Fruit fly (Drosophila melanogaster) whole organism, embryonic: ENCODE results near the gene CG9928.

Source experiments
- CG12219 ChIP-seq: fragments of 200-800 bp; sonication (Bioruptor generic); optimal IDR thresholded peaks from 3 replicates; lab custom pipeline; 2018; ENCODE audit warnings: missing biosample characterization, mild to moderate bottlenecking, missing genetic modification characterization
- CG12391 ChIP-seq: fragments of 200-800 bp; sonication (Bioruptor generic); optimal IDR thresholded peaks from 3 replicates; lab custom pipeline; 2018; ENCODE audit warnings: missing biosample characterization, mild to moderate bottlenecking, missing genetic modification characterization, moderate library complexity
- CG12744 ChIP-seq: fragments of 200-800 bp; sonication (Bioruptor generic); optimal IDR thresholded peaks from 2 replicates; lab custom pipeline; 2016; ENCODE audit warnings: missing biosample characterization, missing genetic modification characterization
- CG13775 ChIP-seq: fragments of 200-800 bp; sonication (Bioruptor generic); optimal IDR thresholded peaks from 3 replicates; lab custom pipeline; 2017; ENCODE audit warnings: missing biosample characterization, mild to moderate bottlenecking, missing genetic modification characterization
- CG14710 ChIP-seq: fragments of 200-800 bp; sonication (Bioruptor generic); optimal IDR thresholded peaks from 3 replicates; lab custom pipeline; 2019; ENCODE audit warnings: missing biosample characterization, mild to moderate bottlenecking, missing genetic modification characterization, moderate library complexity
- CG15073 ChIP-seq: fragments of 200-800 bp; sonication (Bioruptor generic); optimal IDR thresholded peaks from 2 replicates; lab custom pipeline; 2016; ENCODE audit warnings: missing biosample characterization, missing genetic modification characterization
- CG15269 ChIP-seq: fragments of 200-800 bp; sonication (Bioruptor generic); optimal IDR thresholded peaks from 2 replicates; lab custom pipeline; 2018; ENCODE audit warnings: missing biosample characterization, mild to moderate bottlenecking, missing genetic modification characterization, moderate library complexity
- CG16815 ChIP-seq: fragments of 200-800 bp; sonication (Bioruptor generic); optimal IDR thresholded peaks from 3 replicates; lab custom pipeline; 2017; ENCODE audit warnings: missing biosample characterization, mild to moderate bottlenecking, missing genetic modification characterization
- CG17359 ChIP-seq: fragments of 200-800 bp; sonication (Bioruptor generic); optimal IDR thresholded peaks from 3 replicates; lab custom pipeline; 2018; ENCODE audit warnings: missing biosample characterization, mild to moderate bottlenecking, missing genetic modification characterization, moderate library complexity
- CG18011 ChIP-seq: fragments of 200-800 bp; sonication (Bioruptor generic); optimal IDR thresholded peaks from 2 replicates; lab custom pipeline; 2017; ENCODE audit warnings: missing biosample characterization, missing genetic modification characterization, mild to moderate bottlenecking, moderate library complexity, missing genotype
- CG18619 ChIP-seq: fragments of 200-800 bp; sonication (Bioruptor generic); optimal IDR thresholded peaks from 3 replicates; lab custom pipeline; 2017; ENCODE audit warnings: missing biosample characterization, mild to moderate bottlenecking, missing genetic modification characterization
- CG2712 ChIP-seq: fragments of 200-800 bp; optimal IDR thresholded peaks from 3 replicates; lab custom pipeline; 2019; ENCODE audit warnings: missing biosample characterization, mild to moderate bottlenecking, missing genetic modification characterization, moderate library complexity
- CG2875 ChIP-seq: fragments of 200-800 bp; sonication (Bioruptor generic); optimal IDR thresholded peaks from 2 replicates; lab custom pipeline; 2017; ENCODE audit warnings: missing biosample characterization, mild to moderate bottlenecking, missing genetic modification characterization, missing genetic modification reagents
- CG31388 ChIP-seq: fragments of 200-800 bp; sonication (Bioruptor generic); optimal IDR thresholded peaks from 2 replicates; lab custom pipeline; 2016; ENCODE audit warnings: missing biosample characterization, missing genetic modification characterization
- CG3407 ChIP-seq: fragments of 200-800 bp; sonication (Bioruptor generic); optimal IDR thresholded peaks from 2 replicates; lab custom pipeline; 2018; ENCODE audit warnings: missing biosample characterization, mild to moderate bottlenecking, missing genetic modification characterization
- CG7372 ChIP-seq: fragments of 200-800 bp; sonication (Bioruptor generic); IDR thresholded peaks from 2 replicates; pipeline ENCODE4 v1.3.6; 2022; ENCODE audit warnings: missing biosample characterization, missing genetic modification characterization
- D ChIP-seq, 2 experiments: fragments of 200-800 bp in 1 of 2; fragments of >200 bp in 1 of 2; sonication (Bioruptor generic) in 1 of 2; optimal IDR thresholded peaks; 2 replicates in 1 of 2; 3 replicates in 1 of 2; lab custom pipeline; 2017; ENCODE audit warnings: mild to moderate bottlenecking in 1 of 2, missing biosample characterization in 1 of 2, missing genetic modification characterization in 1 of 2, missing genetic modification reagents in 1 of 2
- Dip2 ChIP-seq: fragments of 200-800 bp; sonication (Bioruptor generic); IDR thresholded peaks from 2 replicates; pipeline ENCODE4 v1.3.6; 2022; ENCODE audit warnings: missing biosample characterization, missing genetic modification characterization
- Dip3 ChIP-seq: fragments of 200-800 bp; sonication (Bioruptor generic); optimal IDR thresholded peaks from 3 replicates; lab custom pipeline; 2016; ENCODE audit warnings: missing biosample characterization, missing genetic modification characterization
- GATAe ChIP-seq: fragments of 200-800 bp; sonication (Bioruptor generic); conservative IDR thresholded peaks from 2 replicates; pipeline ENCODE4 v1.3.6; 2022; ENCODE audit warnings: missing biosample characterization, missing genetic modification characterization
- Kr ChIP-seq: fragments of 200-800 bp; sonication (Bioruptor generic); optimal IDR thresholded peaks from 2 replicates; lab custom pipeline; 2017; ENCODE audit warnings: missing biosample characterization, mild to moderate bottlenecking, missing genetic modification characterization
- Lhr ChIP-seq: fragments of 200-800 bp; sonication (Bioruptor generic); optimal IDR thresholded peaks from 3 replicates; lab custom pipeline; 2017; ENCODE audit warnings: mild to moderate bottlenecking, missing biosample characterization, missing genetic modification reagents, missing genetic modification characterization
- Lim3 ChIP-seq: fragments of 200-800 bp; sonication (Bioruptor generic); IDR thresholded peaks from 2 replicates; pipeline ENCODE4 v1.3.6; 2022; ENCODE audit warnings: missing biosample characterization, missing genetic modification characterization
- MBD-R2 ChIP-seq: fragments of 200-800 bp; sonication (Bioruptor generic); IDR thresholded peaks from 2 replicates; pipeline ENCODE4 v1.3.6; 2022; ENCODE audit warnings: missing biosample characterization, missing genetic modification characterization
- Pdp1 ChIP-seq, 2 experiments: fragments of 200-800 bp; sonication (Bioruptor generic); optimal IDR thresholded peaks; 3 replicates each; lab custom pipeline; 2016; ENCODE audit warnings: missing biosample characterization in 2 of 2, missing genetic modification characterization in 2 of 2, mild to moderate bottlenecking in 1 of 2, moderate library complexity in 1 of 2
- Rx ChIP-seq: fragments of 200-800 bp; sonication (Bioruptor generic); IDR thresholded peaks from 2 replicates; pipeline ENCODE4 v1.3.6; 2022; ENCODE audit warnings: missing biosample characterization, missing genetic modification characterization
- Xbp1 ChIP-seq: fragments of 200-800 bp; sonication (Bioruptor generic); optimal IDR thresholded peaks from 3 replicates; lab custom pipeline; 2016; ENCODE audit warnings: missing biosample characterization, mild to moderate bottlenecking, missing genetic modification characterization
- abd-A ChIP-seq: fragments of 200-800 bp; sonication (Bioruptor generic); optimal IDR thresholded peaks from 3 replicates; lab custom pipeline; 2019; ENCODE audit warnings: missing biosample characterization, mild to moderate bottlenecking, missing genetic modification characterization, moderate library complexity
- bcd ChIP-seq: fragments of 200-800 bp; sonication (Bioruptor generic); optimal IDR thresholded peaks from 2 replicates; lab custom pipeline; 2017; ENCODE audit warnings: missing biosample characterization, mild to moderate bottlenecking, missing genetic modification characterization
- cwo ChIP-seq: fragments of 200-800 bp; sonication (Bioruptor generic); optimal IDR thresholded peaks from 3 replicates; lab custom pipeline; 2017; ENCODE audit warnings: missing biosample characterization, missing genetic modification characterization, mild to moderate bottlenecking, moderate library complexity, missing genetic modification reagents
- dpn ChIP-seq, 2 experiments: fragments of 200-800 bp; sonication (Bioruptor generic); optimal IDR thresholded peaks; 3 replicates each; lab custom pipeline; 2016; ENCODE audit warnings: missing biosample characterization in 2 of 2, missing genetic modification characterization in 2 of 2
- emc ChIP-seq: fragments of 200-800 bp; sonication (Bioruptor generic); optimal IDR thresholded peaks from 2 replicates; lab custom pipeline; 2016; ENCODE audit warnings: missing biosample characterization, missing genetic modification characterization
- fd64A ChIP-seq: fragments of 200-800 bp; sonication (Bioruptor generic); optimal IDR thresholded peaks from 3 replicates; lab custom pipeline; 2018; ENCODE audit warnings: missing biosample characterization, mild to moderate bottlenecking, missing genetic modification characterization
- hbn ChIP-seq: fragments of 200-800 bp; sonication (Bioruptor generic); IDR thresholded peaks from 2 replicates; pipeline ENCODE4 v1.3.6; 2022; ENCODE audit warnings: missing biosample characterization, missing genetic modification characterization; ENCODE audit not compliant: partially characterized antibody
- kah ChIP-seq: fragments of 200-800 bp; sonication (Bioruptor generic); optimal IDR thresholded peaks from 2 replicates; lab custom pipeline; 2018; ENCODE audit warnings: missing biosample characterization, mild to moderate bottlenecking, missing genetic modification characterization
- ken ChIP-seq: fragments of 200-800 bp; sonication (Bioruptor generic); IDR thresholded peaks from 3 replicates; pipeline ENCODE4 v1.3.6; 2022; ENCODE audit warnings: missing biosample characterization, missing genetic modification characterization
- lab ChIP-seq: fragments of 200-800 bp; sonication (Bioruptor generic); optimal IDR thresholded peaks from 3 replicates; lab custom pipeline; 2017; ENCODE audit warnings: missing biosample characterization, missing genetic modification characterization, mild to moderate bottlenecking, moderate library complexity, missing genetic modification reagents
- odd ChIP-seq: fragments of 200-800 bp; sonication (Bioruptor generic); optimal IDR thresholded peaks from 2 replicates; lab custom pipeline; 2017; ENCODE audit warnings: missing biosample characterization, mild to moderate bottlenecking, missing genetic modification characterization
- rib ChIP-seq: fragments of 200-800 bp; sonication (Bioruptor generic); IDR thresholded peaks from 2 replicates; pipeline ENCODE4 v1.3.6; 2022; ENCODE audit warnings: missing biosample characterization, missing genetic modification characterization
- sens ChIP-seq: fragments of 200-800 bp; sonication (Bioruptor generic); peaks from one replicate; lab custom pipeline; 2016; ENCODE audit warnings: missing biosample characterization, missing genetic modification characterization
- sisA ChIP-seq: fragments of 200-800 bp; sonication (Bioruptor generic); IDR thresholded peaks from 2 replicates; pipeline ENCODE4 v1.3.6; 2022; ENCODE audit warnings: missing biosample characterization, missing genetic modification characterization
- slou ChIP-seq: fragments of 200-800 bp; sonication (Bioruptor generic); optimal IDR thresholded peaks from 3 replicates; lab custom pipeline; 2016; ENCODE audit warnings: missing biosample characterization, missing genetic modification characterization
- sqz ChIP-seq: fragments of 200-800 bp; sonication (Bioruptor generic); optimal IDR thresholded peaks from 3 replicates; lab custom pipeline; 2018; ENCODE audit warnings: missing biosample characterization, mild to moderate bottlenecking, missing genetic modification characterization
- tap ChIP-seq: fragments of 200-800 bp; optimal IDR thresholded peaks from 3 replicates; lab custom pipeline; 2019; ENCODE audit warnings: missing biosample characterization, mild to moderate bottlenecking, missing genetic modification characterization, moderate library complexity
- unpg ChIP-seq: fragments of 200-800 bp; sonication (Bioruptor generic); optimal IDR thresholded peaks from 3 replicates; lab custom pipeline; 2018; ENCODE audit warnings: missing biosample characterization, mild to moderate bottlenecking, missing genetic modification characterization, moderate library complexity
- z ChIP-seq: fragments of 200-800 bp; sonication (Bioruptor generic); IDR thresholded peaks from 3 replicates; pipeline ENCODE4 v1.3.6; 2022; ENCODE audit warnings: missing biosample characterization, missing genetic modification characterization
- zen2 ChIP-seq: fragments of 200-800 bp; sonication (Bioruptor generic); IDR thresholded peaks from 3 replicates; pipeline ENCODE4 v1.3.6; 2022; ENCODE audit warnings: missing biosample characterization, missing genetic modification characterization; ENCODE audit not compliant: partially characterized antibody
- zf30C ChIP-seq: fragments of 200-800 bp; sonication (Bioruptor generic); optimal IDR thresholded peaks from 3 replicates; lab custom pipeline; 2018; ENCODE audit warnings: missing biosample characterization, mild to moderate bottlenecking, missing genetic modification characterization

The CG9928 gene

DNA sequence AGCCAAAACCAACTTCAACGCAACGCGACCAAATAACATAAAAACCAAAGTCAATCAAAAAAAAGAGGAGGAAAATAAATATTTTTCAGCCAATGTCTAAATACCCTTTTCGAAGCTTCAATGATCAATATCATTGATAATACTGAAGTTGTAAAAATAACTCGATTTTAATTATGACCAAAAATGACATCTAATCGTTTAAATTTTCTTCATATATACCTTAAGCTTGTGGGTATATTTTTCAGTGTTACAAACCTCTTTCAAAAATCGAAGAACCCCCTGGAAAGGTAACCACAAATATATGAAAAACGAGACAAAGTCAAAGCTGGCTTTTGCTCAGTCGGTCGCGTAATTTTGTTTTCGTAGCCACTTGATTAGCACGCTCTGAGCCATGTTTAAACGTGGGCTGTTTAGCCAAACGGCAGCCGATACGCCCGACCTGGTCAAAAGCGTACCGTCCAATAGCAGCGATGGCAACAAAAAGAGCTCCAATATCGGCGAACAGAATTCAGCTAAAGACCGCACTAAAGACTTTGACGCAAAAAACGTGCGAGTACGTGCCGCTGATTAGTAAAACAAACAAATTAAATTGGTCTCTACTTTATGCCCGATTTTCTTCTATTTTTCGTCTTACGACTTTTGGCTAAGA is 2.5 kb upstream of the CG9928 start (continued):
- TF ChIP-seq Kr (GFP tag; lab: Kevin White, UChicago) = no peak
- TF ChIP-seq Pdp1 (GFP tag; optimal IDR thresholded peaks at IDR 0.05; lab: Kevin White, UChicago) = peak; percentile 68 to 77
- TF ChIP-seq CG12219 (GFP tag; lab: Kevin White, UChicago) = peak; percentile 63
- TF ChIP-seq CG3407 = no peak
- TF ChIP-seq odd (GFP tag; lab: Kevin White, UChicago) = peak; percentile 64
- TF ChIP-seq cwo (GFP tag; lab: Kevin White, UChicago) = peak; percentile 89
- TF ChIP-seq CG18011 (GFP tag; lab: Kevin White, UChicago) = peak; percentile 10
- TF ChIP-seq sqz (GFP tag; lab: Kevin White, UChicago) = peak; percentile 71
- peak; percentile 84 for TF ChIP-seq CG15269 (tag; lab: Kevin White, UChicago)
- TF ChIP-seq GATAe (GFP tag; lab: Robert Waterston, UW) = peak; percentile 52
- no peak for TF ChIP-seq D (optimal IDR thresholded peaks at IDR 0.05; lab: Kevin White, UChicago)
- TF ChIP-seq D (GFP tag; optimal IDR thresholded peaks at IDR 0.05; lab: Kevin White, UChicago) = no peak
- TF ChIP-seq dpn (GFP tag; optimal IDR thresholded peaks at IDR 0.05; lab: Kevin White, UChicago) = peak; percentile 73 to 80
- TF ChIP-seq Dip2 (GFP tag; lab: Robert Waterston, UW) = no peak
- TF ChIP-seq slou (GFP tag; lab: Kevin White, UChicago) = peak; percentile 47
- TF ChIP-seq abd-A (tag; lab: Kevin White, UChicago) = peak; percentile 76
- TF ChIP-seq Rx (GFP tag; lab: Robert Waterston, UW) = peak; percentile 33; the same call in 1 of the 2 replicates
- TF ChIP-seq fd64A (GFP tag; lab: Kevin White, UChicago) = no peak
- peak; percentile 76 for TF ChIP-seq Xbp1 (GFP tag; lab: Kevin White, UChicago)
- no peak for TF ChIP-seq CG15073 (GFP tag; lab: Kevin White, UChicago)
- TF ChIP-seq tap = peak; percentile 70
- TF ChIP-seq CG14710 = no peak
- no peak for TF ChIP-seq zf30C (GFP tag; lab: Kevin White, UChicago)
- TF ChIP-seq MBD-R2 = peak; percentile 51; the same call in 1 of the 2 replicates
- TF ChIP-seq sisA (GFP tag; lab: Robert Waterston, UW) = peak; percentile 48; the same call in 1 of the 2 replicates
- peak; percentile 78 for TF ChIP-seq CG17359 (tag; lab: Kevin White, UChicago)
- TF ChIP-seq ken (GFP tag; lab: Robert Waterston, UW) = 0 out of 3 replicates have a peak, but pooled peaks have one; percentile 56
- TF ChIP-seq CG12391 (tag; lab: Kevin White, UChicago) = no peak
- TF ChIP-seq CG12744 (GFP tag; lab: Kevin White, UChicago) = peak; percentile 71
- peak; percentile 84 for TF ChIP-seq unpg (GFP tag; lab: Kevin White, UChicago)
- no peak for TF ChIP-seq Lhr
- no peak for TF ChIP-seq hbn (GFP tag; lab: Robert Waterston, UW)
- no peak for TF ChIP-seq kah (GFP tag; lab: Kevin White, UChicago)
- TF ChIP-seq CG2712 (tag; lab: Kevin White, UChicago) = peak; percentile 69
- TF ChIP-seq lab (GFP tag; lab: Kevin White, UChicago) = peak; percentile 90
- peak; percentile 29 for TF ChIP-seq CG16815 (GFP tag; lab: Kevin White, UChicago)
- no peak for TF ChIP-seq CG31388 (GFP tag; lab: Kevin White, UChicago)
- no peak for TF ChIP-seq Lim3 (GFP tag; lab: Robert Waterston, UW)
- TF ChIP-seq emc (GFP tag; lab: Kevin White, UChicago) = peak; percentile 31
- no peak for TF ChIP-seq CG2875 (GFP tag; lab: Kevin White, UChicago)
- TF ChIP-seq zen2 (GFP tag; lab: Robert Waterston, UW) = no peak
- no peak for TF ChIP-seq z
- TF ChIP-seq CG13775 (GFP tag; lab: Kevin White, UChicago) = peak; percentile 59
- peak; percentile 71 for TF ChIP-seq bcd (GFP tag; lab: Kevin White, UChicago)
- TF ChIP-seq sens (GFP tag; lab: Kevin White, UChicago) = peak; percentile 81
- TF ChIP-seq CG7372 = peak; percentile 74
- TF ChIP-seq rib (GFP tag; lab: Robert Waterston, UW) = peak; percentile 73; the same call in 1 of the 2 replicates
- peak; percentile 60 for TF ChIP-seq Dip3 (GFP tag; lab: Kevin White, UChicago)
- TF ChIP-seq CG18619 (GFP tag; lab: Kevin White, UChicago) = peak; percentile 68
